Fruit fly (Drosophila melanogaster) whole organism, embryonic: Measurements from ENCODE around the gene CG12301.

Source experiments
- Adf1 ChIP-seq: fragments of 200-800 bp; sonication (Bioruptor generic); IDR thresholded peaks from 2 replicates; pipeline ENCODE4 v1.3.6; 2022; ENCODE audit warnings: missing biosample characterization, missing genetic modification characterization
- BEAF-32 ChIP-seq: fragments of 200-800 bp; sonication (Bioruptor generic); optimal IDR thresholded peaks from 3 replicates; lab custom pipeline; 2017; ENCODE audit warnings: missing biosample characterization, missing genetic modification characterization, mild to moderate bottlenecking, moderate library complexity, missing genetic modification reagents
- CG10209 ChIP-seq: fragments of 200-800 bp; sonication (Bioruptor generic); optimal IDR thresholded peaks from 3 replicates; lab custom pipeline; 2017; ENCODE audit warnings: missing biosample characterization, mild to moderate bottlenecking, missing genetic modification characterization, missing genetic modification reagents
- CG14710 ChIP-seq: fragments of 200-800 bp; sonication (Bioruptor generic); optimal IDR thresholded peaks from 3 replicates; lab custom pipeline; 2019; ENCODE audit warnings: missing biosample characterization, mild to moderate bottlenecking, missing genetic modification characterization, moderate library complexity
- CG1529 ChIP-seq: fragments of 200-800 bp; sonication (Bioruptor generic); optimal IDR thresholded peaks from 3 replicates; lab custom pipeline; 2018; ENCODE audit warnings: missing biosample characterization, missing genetic modification characterization
- CG16779 ChIP-seq: fragments of 200-800 bp; sonication (Bioruptor generic); IDR thresholded peaks from 2 replicates; pipeline ENCODE4 v1.3.6; 2022; ENCODE audit warnings: missing biosample characterization, missing genetic modification characterization
- CG17912 ChIP-seq: fragments of 200-800 bp; sonication (Bioruptor generic); optimal IDR thresholded peaks from 2 replicates; lab custom pipeline; 2018; ENCODE audit warnings: missing biosample characterization, mild to moderate bottlenecking, missing genetic modification characterization
- CG18619 ChIP-seq: fragments of 200-800 bp; sonication (Bioruptor generic); optimal IDR thresholded peaks from 3 replicates; lab custom pipeline; 2017; ENCODE audit warnings: missing biosample characterization, mild to moderate bottlenecking, missing genetic modification characterization
- CG2875 ChIP-seq: fragments of 200-800 bp; sonication (Bioruptor generic); optimal IDR thresholded peaks from 2 replicates; lab custom pipeline; 2017; ENCODE audit warnings: missing biosample characterization, mild to moderate bottlenecking, missing genetic modification characterization, missing genetic modification reagents
- CG30020 ChIP-seq: fragments of 200-800 bp; optimal IDR thresholded peaks from 2 replicates; lab custom pipeline; 2019; ENCODE audit warnings: missing biosample characterization, mild to moderate bottlenecking, missing genetic modification characterization, moderate library complexity
- CG43689 ChIP-seq: fragments of 200-800 bp; sonication (Bioruptor generic); IDR thresholded peaks from 2 replicates; pipeline ENCODE4 v1.3.6; 2022; ENCODE audit warnings: missing biosample characterization, missing genetic modification characterization
- CG4820 ChIP-seq: fragments of 200-800 bp; sonication (Bioruptor generic); optimal IDR thresholded peaks from 3 replicates; lab custom pipeline; 2016; ENCODE audit warnings: missing biosample characterization, missing genetic modification characterization
- CG6791 ChIP-seq: fragments of 200-800 bp; sonication (Bioruptor generic); IDR thresholded peaks from 3 replicates; pipeline ENCODE4 v1.3.6; 2022; ENCODE audit warnings: missing biosample characterization, missing genetic modification characterization; ENCODE audit not compliant: partially characterized antibody
- CG8089 ChIP-seq: fragments of 200-800 bp; sonication (Bioruptor generic); optimal IDR thresholded peaks from 3 replicates; lab custom pipeline; 2016; ENCODE audit warnings: missing biosample characterization, missing genetic modification characterization
- CG8290 ChIP-seq, 3 experiments: fragments of 200-800 bp; sonication (Bioruptor generic); optimal IDR thresholded peaks; 2 replicates each; lab custom pipeline; 2016 to 2019; ENCODE audit warnings: missing biosample characterization in 3 of 3, missing genetic modification characterization in 3 of 3, mild to moderate bottlenecking in 2 of 3, moderate library complexity in 1 of 3
- CG8478 ChIP-seq: fragments of >200 bp; optimal IDR thresholded peaks from 2 replicates; lab custom pipeline; 2018
- Camta ChIP-seq: fragments of 200-800 bp; sonication (Bioruptor generic); optimal IDR thresholded peaks from 2 replicates; lab custom pipeline; 2016; ENCODE audit warnings: missing biosample characterization, missing genetic modification characterization
- Chrac-16 ChIP-seq: fragments of 200-800 bp; sonication (Bioruptor generic); optimal IDR thresholded peaks from 3 replicates; lab custom pipeline; 2016; ENCODE audit warnings: missing biosample characterization, missing genetic modification characterization
- Deaf1 ChIP-seq: fragments of 200-800 bp; optimal IDR thresholded peaks from 3 replicates; lab custom pipeline; 2019; ENCODE audit warnings: missing biosample characterization, mild to moderate bottlenecking, missing genetic modification characterization, moderate library complexity
- Dip3 ChIP-seq: fragments of 200-800 bp; sonication (Bioruptor generic); optimal IDR thresholded peaks from 3 replicates; lab custom pipeline; 2016; ENCODE audit warnings: missing biosample characterization, missing genetic modification characterization
- Drgx ChIP-seq: fragments of 200-800 bp; sonication (Bioruptor generic); IDR thresholded peaks from 2 replicates; pipeline ENCODE4 v1.3.6; 2022; ENCODE audit warnings: missing biosample characterization, missing genetic modification characterization
- Fer3 ChIP-seq: fragments of 200-800 bp; sonication (Bioruptor generic); optimal IDR thresholded peaks from 2 replicates; lab custom pipeline; 2018; ENCODE audit warnings: missing biosample characterization, mild to moderate bottlenecking, missing genetic modification characterization, moderate library complexity
- GATAe ChIP-seq: fragments of 200-800 bp; sonication (Bioruptor generic); conservative IDR thresholded peaks from 2 replicates; pipeline ENCODE4 v1.3.6; 2022; ENCODE audit warnings: missing biosample characterization, missing genetic modification characterization
- HHEX ChIP-seq: fragments of 200-800 bp; sonication (Bioruptor generic); optimal IDR thresholded peaks from 3 replicates; lab custom pipeline; 2017; ENCODE audit warnings: missing biosample characterization, mild to moderate bottlenecking, missing genetic modification characterization, missing genetic modification reagents
- HLH54F ChIP-seq: fragments of 200-800 bp; sonication (Bioruptor generic); optimal IDR thresholded peaks from 3 replicates; lab custom pipeline; 2016; ENCODE audit warnings: missing biosample characterization, missing genetic modification characterization
- HLHmδ ChIP-seq: fragments of 200-800 bp; sonication (Bioruptor generic); optimal IDR thresholded peaks from 2 replicates; lab custom pipeline; 2018; ENCODE audit warnings: missing biosample characterization, mild to moderate bottlenecking, missing genetic modification characterization, moderate library complexity
- HmgD ChIP-seq: fragments of 200-800 bp; sonication (Bioruptor generic); optimal IDR thresholded peaks from 3 replicates; lab custom pipeline; 2016; ENCODE audit warnings: missing biosample characterization, missing genetic modification characterization
- Lim3 ChIP-seq: fragments of 200-800 bp; sonication (Bioruptor generic); IDR thresholded peaks from 2 replicates; pipeline ENCODE4 v1.3.6; 2022; ENCODE audit warnings: missing biosample characterization, missing genetic modification characterization
- Mad ChIP-seq: fragments of 200-800 bp; sonication (Bioruptor generic); optimal IDR thresholded peaks from 2 replicates; lab custom pipeline; 2016; ENCODE audit warnings: missing biosample characterization, missing genetic modification characterization
- NC2β ChIP-seq: fragments of 200-800 bp; sonication (Bioruptor generic); optimal IDR thresholded peaks from 2 replicates; lab custom pipeline; 2016; ENCODE audit warnings: missing biosample characterization, missing genetic modification characterization
- NK7.1 ChIP-seq: fragments of 200-800 bp; sonication (Bioruptor generic); optimal IDR thresholded peaks from 3 replicates; lab custom pipeline; 2016; ENCODE audit warnings: missing biosample characterization, missing genetic modification characterization
- Sox102F ChIP-seq: fragments of 200-800 bp; sonication (Bioruptor generic); optimal IDR thresholded peaks from 2 replicates; lab custom pipeline; 2018; ENCODE audit warnings: missing biosample characterization, mild to moderate bottlenecking, missing genetic modification characterization, moderate library complexity
- amos ChIP-seq: fragments of 200-800 bp; sonication (Bioruptor generic); IDR thresholded peaks from 2 replicates; pipeline ENCODE4 v1.3.6; 2022; ENCODE audit warnings: missing biosample characterization, missing genetic modification characterization; ENCODE audit not compliant: partially characterized antibody
- ato ChIP-seq: fragments of 200-800 bp; sonication (Bioruptor generic); IDR thresholded peaks from 2 replicates; pipeline ENCODE4 v1.3.6; 2022; ENCODE audit warnings: missing biosample characterization, missing genetic modification characterization; ENCODE audit not compliant: partially characterized antibody
- az2 ChIP-seq: fragments of 200-800 bp; sonication (Bioruptor generic); optimal IDR thresholded peaks from 3 replicates; lab custom pipeline; 2016; ENCODE audit warnings: missing biosample characterization, missing genetic modification characterization
- bowl ChIP-seq: fragments of 200-800 bp; sonication (Bioruptor generic); IDR thresholded peaks from 2 replicates; pipeline ENCODE4 v1.3.6; 2022; ENCODE audit warnings: missing biosample characterization, missing genetic modification characterization
- dysf ChIP-seq: fragments of 200-800 bp; sonication (Bioruptor generic); IDR thresholded peaks from 3 replicates; pipeline ENCODE4 v1.3.6; 2022; ENCODE audit warnings: missing biosample characterization, missing genetic modification characterization
- exex ChIP-seq: fragments of 200-800 bp; sonication (Bioruptor generic); optimal IDR thresholded peaks from 4 replicates; lab custom pipeline; 2018; ENCODE audit warnings: missing biosample characterization, mild to moderate bottlenecking, missing genetic modification characterization, moderate library complexity
- eyg ChIP-seq: fragments of 200-800 bp; sonication (Bioruptor generic); optimal IDR thresholded peaks from 3 replicates; lab custom pipeline; 2016; ENCODE audit warnings: missing biosample characterization, missing genetic modification characterization
- fu2 ChIP-seq: fragments of 200-800 bp; sonication (Bioruptor generic); optimal IDR thresholded peaks from 2 replicates; lab custom pipeline; 2016; ENCODE audit warnings: missing biosample characterization, missing genetic modification characterization
- grau ChIP-seq: fragments of 200-800 bp; optimal IDR thresholded peaks from 3 replicates; lab custom pipeline; 2019; ENCODE audit warnings: missing biosample characterization, mild to moderate bottlenecking, missing genetic modification characterization, moderate library complexity
- ind ChIP-seq: fragments of 200-800 bp; sonication (Bioruptor generic); optimal IDR thresholded peaks from 3 replicates; lab custom pipeline; 2016; ENCODE audit warnings: missing biosample characterization, missing genetic modification characterization
- org-1 ChIP-seq: fragments of 200-800 bp; sonication (Bioruptor generic); optimal IDR thresholded peaks from 2 replicates; lab custom pipeline; 2017; ENCODE audit warnings: missing biosample characterization, missing genetic modification characterization
- pita ChIP-seq: fragments of 200-800 bp; sonication (Bioruptor generic); optimal IDR thresholded peaks from 2 replicates; lab custom pipeline; 2017; ENCODE audit warnings: missing biosample characterization, mild to moderate bottlenecking, missing genetic modification characterization
- shn ChIP-seq: fragments of 200-800 bp; sonication (Bioruptor generic); optimal IDR thresholded peaks from 3 replicates; lab custom pipeline; 2016; ENCODE audit warnings: missing biosample characterization, missing genetic modification characterization
- ttk ChIP-seq: fragments of 200-800 bp; sonication (Bioruptor generic); IDR thresholded peaks from 2 replicates; pipeline ENCODE4 v2.1.2; 2022; ENCODE audit warnings: missing biosample characterization, missing genetic modification characterization
- unc-4 ChIP-seq: fragments of 200-800 bp; sonication (Bioruptor generic); IDR thresholded peaks from 2 replicates; pipeline ENCODE4 v1.3.6; 2022; ENCODE audit warnings: missing biosample characterization, missing genetic modification characterization; ENCODE audit not compliant: partially characterized antibody
- vfl ChIP-seq: fragments of 200-800 bp; sonication (Bioruptor generic); optimal IDR thresholded peaks from 2 replicates; lab custom pipeline; 2016; ENCODE audit warnings: missing biosample characterization, missing genetic modification characterization

CG12301 gene

dm6 chr3L:15534274-15535227 is 46.0 kb upstream of the CG12301 start (continued):
- no peak for TF ChIP-seq BEAF-32
- TF ChIP-seq HLHmδ (GFP tag; lab: Kevin White, UChicago) = peak; percentile 13
- TF ChIP-seq dysf (GFP tag; lab: Robert Waterston, UW) = 0 out of 3 replicates have a peak, but pooled peaks have one; percentile 37
- TF ChIP-seq grau = peak; percentile 73
- TF ChIP-seq Deaf1 (tag; lab: Kevin White, UChicago) = peak; percentile 32
- TF ChIP-seq CG8478 (lab: Kevin White, UChicago) = no peak
- TF ChIP-seq CG14710 (tag; lab: Kevin White, UChicago) = peak; percentile 65
- peak; percentile 3 for TF ChIP-seq exex
- peak; percentile 51 for TF ChIP-seq Camta (GFP tag; lab: Kevin White, UChicago)
- TF ChIP-seq NC2β = peak; percentile 31
- TF ChIP-seq Lim3 (GFP tag; lab: Robert Waterston, UW) = no peak
- peak; percentile 56 for TF ChIP-seq Dip3 (GFP tag; lab: Kevin White, UChicago)
- TF ChIP-seq eyg (GFP tag; lab: Kevin White, UChicago) = no peak
- TF ChIP-seq pita (GFP tag; lab: Kevin White, UChicago) = no peak
- peak; percentile 41 for TF ChIP-seq CG8290 (GFP tag; optimal IDR thresholded peaks at IDR 0.05; lab: Kevin White, UChicago)
- peak in 1 of 2 experiments; percentile 46 for TF ChIP-seq CG8290 (tag; optimal IDR thresholded peaks at IDR 0.05; lab: Kevin White, UChicago)
- TF ChIP-seq bowl (GFP tag; lab: Robert Waterston, UW) = no peak
- peak; percentile 76 for TF ChIP-seq CG10209
- no peak for TF ChIP-seq HmgD (GFP tag; lab: Kevin White, UChicago)
- TF ChIP-seq fu2 (GFP tag; lab: Kevin White, UChicago) = peak; percentile 16
- TF ChIP-seq az2 (GFP tag; lab: Kevin White, UChicago) = peak; percentile 65
- peak; percentile 62 for TF ChIP-seq CG1529
- peak; percentile 73 for TF ChIP-seq Adf1 (GFP tag; lab: Robert Waterston, UW)
- TF ChIP-seq ato = no peak
- TF ChIP-seq HHEX (GFP tag; lab: Kevin White, UChicago) = peak; percentile 32
- no peak for TF ChIP-seq CG43689 (GFP tag; lab: Robert Waterston, UW)
- peak; percentile 48 for TF ChIP-seq shn (GFP tag; lab: Kevin White, UChicago)
- TF ChIP-seq GATAe (GFP tag; lab: Robert Waterston, UW) = no peak
- TF ChIP-seq Chrac-16 (GFP tag; lab: Kevin White, UChicago) = peak; percentile 53
- TF ChIP-seq ind (GFP tag; lab: Kevin White, UChicago) = peak; percentile 68
- TF ChIP-seq Mad = peak; percentile 35
- TF ChIP-seq HLH54F = peak; percentile 68
- TF ChIP-seq amos = no peak
- TF ChIP-seq CG16779 (GFP tag; lab: Robert Waterston, UW) = no peak
- TF ChIP-seq unc-4 (GFP tag; lab: Robert Waterston, UW) = no peak
- TF ChIP-seq Drgx (GFP tag; lab: Robert Waterston, UW) = peak; percentile 28; the same call in 1 of the 2 replicates
- peak; percentile 40 for TF ChIP-seq CG4820 (GFP tag; lab: Kevin White, UChicago)
- peak; percentile 65 for TF ChIP-seq org-1 (GFP tag; lab: Kevin White, UChicago)
- TF ChIP-seq CG2875 = no peak
- no peak for TF ChIP-seq ttk (GFP tag; lab: Robert Waterston, UW)
- TF ChIP-seq Fer3 (tag; lab: Kevin White, UChicago) = peak; percentile 13
- TF ChIP-seq Sox102F (GFP tag; lab: Kevin White, UChicago) = peak; percentile 52
- TF ChIP-seq CG6791 (GFP tag; lab: Robert Waterston, UW) = no peak
- peak; percentile 87 for TF ChIP-seq CG18619 (GFP tag; lab: Kevin White, UChicago)
- peak; percentile 2 for TF ChIP-seq CG8089 (GFP tag; lab: Kevin White, UChicago)
- no peak for TF ChIP-seq CG17912 (GFP tag; lab: Kevin White, UChicago)
- no peak for TF ChIP-seq CG30020 (tag; lab: Kevin White, UChicago)
- no peak for TF ChIP-seq NK7.1
- peak; percentile 23 for TF ChIP-seq vfl (GFP tag; lab: Kevin White, UChicago)
